Worm (Caenorhabditis elegans) whole organism, late embryonic: ENCODE measurements around the gene gop-2.

Source experiments
- C08G9.2 ChIP-seq: sonication (generic microtip); optimal IDR thresholded peaks from 2 replicates; lab custom pipeline; 2016; ENCODE audit warnings: mild to moderate bottlenecking, missing genetic modification characterization, moderate library complexity, missing compliant biosample characterization
- F13H6.1 ChIP-seq: sonication (generic microtip); optimal IDR thresholded peaks from 2 replicates; lab custom pipeline; 2016; ENCODE audit warnings: missing genetic modification characterization, missing compliant biosample characterization
- Y22D7AL.16 ChIP-seq: sonication (generic microtip); optimal IDR thresholded peaks from 2 replicates; lab custom pipeline; 2016; ENCODE audit warnings: missing genetic modification characterization, missing compliant biosample characterization
- elt-2 ChIP-seq: sonication (generic microtip); optimal IDR thresholded peaks from 2 replicates; lab custom pipeline; 2016; ENCODE audit warnings: missing genetic modification reagents, missing genetic modification characterization, missing compliant biosample characterization
- lin-11 ChIP-seq: fragments of 200-800 bp; sonication (Bioruptor generic); optimal IDR thresholded peaks from 2 replicates; lab custom pipeline; 2018; ENCODE audit warnings: mild to moderate bottlenecking, missing genetic modification characterization, missing compliant biosample characterization
- nhr-11 ChIP-seq: fragments of 150-350 bp; optimal IDR thresholded peaks from 2 replicates; lab custom pipeline; 2014; ENCODE audit warnings: missing biosample characterization, missing genetic modification characterization
- pat-9 ChIP-seq: fragments of 200-800 bp; sonication (Bioruptor generic); optimal IDR thresholded peaks from 2 replicates; lab custom pipeline; 2018; ENCODE audit warnings: mild to moderate bottlenecking, missing genetic modification characterization, moderate library complexity, missing compliant biosample characterization
- pha-4 ChIP-seq: fragments of 150-350 bp; optimal IDR thresholded peaks from 2 replicates; lab custom pipeline; 2018; ENCODE audit warnings: missing biosample characterization, missing genetic modification reagents, missing genetic modification characterization
- pqm-1 ChIP-seq: sonication (generic microtip); optimal IDR thresholded peaks from 2 replicates; lab custom pipeline; 2016; ENCODE audit warnings: missing genetic modification characterization, missing compliant biosample characterization
- rnt-1 ChIP-seq: sonication (generic microtip); optimal IDR thresholded peaks from 2 replicates; lab custom pipeline; 2016; ENCODE audit warnings: missing genetic modification characterization, missing compliant biosample characterization
- unc-86 ChIP-seq: sonication (generic microtip); optimal IDR thresholded peaks from 2 replicates; lab custom pipeline; 2016; ENCODE audit warnings: missing genetic modification characterization, missing compliant biosample characterization
- ztf-16 ChIP-seq: sonication (generic microtip); optimal IDR thresholded peaks from 2 replicates; lab custom pipeline; 2017; ENCODE audit warnings: missing genetic modification characterization, missing compliant biosample characterization

- TF ChIP-seq pqm-1 (tag; lab: Kevin White, UChicago) (peak; percentile 75), rnt-1 (peak; percentile 44), pha-4 (tag; lab: Kevin White, UChicago) (no peak), Y22D7AL.16 (tag; lab: Kevin White, UChicago) (peak; percentile 51), pat-9 (tag; lab: Kevin White, UChicago) (peak; percentile 61), nhr-11 (tag; lab: Kevin White, UChicago) (no peak), ztf-16 (peak; percentile 72), C08G9.2 (peak; percentile 59), unc-86 (peak; percentile 40), elt-2 (tag; lab: Kevin White, UChicago) (peak; percentile 50), lin-11 (tag; lab: Kevin White, UChicago) (peak; percentile 37), F13H6.1 (tag; lab: Kevin White, UChicago) (peak; percentile 35)
Observed at ce11 chrIII:5305725-5306124, 46.9 kb downstream of the gop-2 start.
